Worm (Caenorhabditis elegans) whole organism, L4/young adult: ENCODE measurements around the gene R160.12.
"Not testable (repeated sequence)": the region's sequence is repeated elsewhere in the genome, so short reads cannot be mapped to it uniquely, and the experiment has no call there.

ENCODE experiments used
- W03F9.2 ChIP-seq: fragments of 150-350 bp; optimal IDR thresholded peaks from 2 replicates; lab custom pipeline; 2014; ENCODE audit warnings: missing biosample characterization, missing genetic modification characterization
- dao-5 ChIP-seq: sonication (generic microtip); optimal IDR thresholded peaks from 2 replicates; lab custom pipeline; 2016; ENCODE audit warnings: missing genotype, missing genetic modification characterization, moderate library complexity, missing compliant biosample characterization
- him-1 ChIP-seq: sonication (generic microtip); optimal IDR thresholded peaks from 2 replicates; lab custom pipeline; 2016; ENCODE audit warnings: missing genotype, missing genetic modification reagents, missing genetic modification characterization, missing compliant biosample characterization

R160.12 gene

DNA sequence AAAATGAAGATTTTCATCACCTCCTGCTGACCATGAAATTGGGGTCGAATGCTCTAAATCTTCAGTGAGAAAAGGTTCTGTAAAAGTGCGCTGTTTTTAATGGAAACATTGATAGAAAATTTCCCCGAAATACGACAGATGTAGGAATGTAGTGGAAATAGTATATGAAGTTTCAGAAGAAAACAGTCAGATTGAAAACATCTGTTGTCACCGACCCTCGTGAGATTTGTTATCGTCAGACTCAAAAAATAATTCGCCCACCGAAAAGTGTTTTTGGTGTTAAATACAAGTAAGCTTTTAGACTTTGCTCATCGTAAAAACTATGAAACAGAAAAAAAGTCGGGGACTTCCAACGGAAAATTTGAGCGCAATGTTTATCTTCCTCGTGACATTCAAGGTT lies 12.7 kb downstream of the R160.12 start, which contains the start of gene F14H12.8:
TSS of gene F14H12.8 (minus strand) at position 101 of the 400 bp plus-strand sequence.
- no peak for TF ChIP-seq dao-5 (tag; lab: Kevin White, UChicago)
- no peak for TF ChIP-seq him-1 (tag; lab: Kevin White, UChicago)
- TF ChIP-seq W03F9.2 (tag; lab: Kevin White, UChicago), result no peak

DNA sequence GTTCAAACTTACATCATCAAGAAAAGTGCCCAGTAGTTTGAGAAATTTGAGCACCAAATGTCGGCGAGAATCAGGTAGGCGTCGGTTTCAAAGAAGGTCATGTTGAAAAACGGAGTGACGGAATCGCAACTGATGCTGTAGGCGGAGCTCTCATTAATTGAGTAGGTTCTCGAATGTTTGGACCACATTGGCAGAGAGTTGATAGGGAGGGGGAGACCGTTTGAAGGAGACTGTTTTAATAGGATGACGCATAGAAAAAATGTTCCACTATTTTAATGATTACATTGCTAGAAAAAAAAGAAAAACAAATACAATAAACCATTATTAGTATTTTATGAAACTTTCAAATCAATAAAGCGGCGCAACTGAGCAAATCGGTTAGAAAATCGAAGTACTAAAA lies 14.4 kb downstream of the R160.12 start, which contains the start of gene F14H12.17:
TSS of gene F14H12.17 (minus strand) at position 101 of the 400 bp plus-strand sequence.
- TF ChIP-seq W03F9.2 (tag; lab: Kevin White, UChicago) (no peak), dao-5 (tag; lab: Kevin White, UChicago) (no peak), him-1 (tag; lab: Kevin White, UChicago) (no peak)

- no peak for TF ChIP-seq W03F9.2 (tag; lab: Kevin White, UChicago)
- TF ChIP-seq dao-5 (tag; lab: Kevin White, UChicago), result no peak
Observed at ce11 chrX:4362522-4362921, 15.1 kb downstream of the R160.12 start, which contains the start of gene F14H12.7. TSS of gene F14H12.7 (minus strand) at chrX:4362622.

- TF ChIP-seq W03F9.2 (tag; lab: Kevin White, UChicago) (no peak), him-1 (tag; lab: Kevin White, UChicago) (no peak), dao-5 (tag; lab: Kevin White, UChicago) (no peak)
Observed at ce11 chrX:4359030-4359429, 18.6 kb downstream of the R160.12 start.

ce11 chrX:4357467-4357866 lies 20.1 kb downstream of the R160.12 start, which contains the start of gene F14H12.6:
TSS of gene F14H12.6 (minus strand) at chrX:4357567.
- TF ChIP-seq W03F9.2 (tag; lab: Kevin White, UChicago), result no peak
- no peak for TF ChIP-seq dao-5 (tag; lab: Kevin White, UChicago)

DNA sequence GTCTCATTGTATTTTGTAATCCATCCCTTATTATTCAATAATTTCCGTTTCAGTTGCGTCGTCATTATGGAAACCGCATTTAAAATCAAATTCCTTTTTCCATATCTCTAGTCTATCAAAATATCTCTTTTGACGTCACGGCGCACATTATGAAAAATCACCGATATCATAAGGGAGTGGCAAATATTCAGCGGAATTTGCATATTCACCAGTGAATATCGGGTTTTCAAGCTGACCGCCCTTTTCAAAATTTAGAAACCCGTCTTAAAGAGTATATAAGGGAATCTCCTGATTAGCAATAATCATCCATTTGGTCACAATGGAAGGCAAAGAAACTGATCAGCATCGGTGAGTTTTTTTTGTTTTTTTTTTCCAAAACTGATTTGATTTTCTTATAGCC lies 24.3 kb downstream of the R160.12 start, which contains the start of gene col-165:
TSS of gene col-165 (plus strand) at position 301 of the 400 bp plus-strand sequence.
- no peak for TF ChIP-seq dao-5 (tag; lab: Kevin White, UChicago)
- no peak for TF ChIP-seq him-1 (tag; lab: Kevin White, UChicago)
- no peak for TF ChIP-seq W03F9.2 (tag; lab: Kevin White, UChicago)

ce11 chrX:4350198-4350597 lies 27.4 kb downstream of the R160.12 start, which contains the start of gene F14H12.2:
TSS of gene F14H12.2 (plus strand) at chrX:4350498.
- TF ChIP-seq W03F9.2 (tag; lab: Kevin White, UChicago) (no peak), dao-5 (tag; lab: Kevin White, UChicago) (no peak), him-1 (tag; lab: Kevin White, UChicago) (no peak)

DNA sequence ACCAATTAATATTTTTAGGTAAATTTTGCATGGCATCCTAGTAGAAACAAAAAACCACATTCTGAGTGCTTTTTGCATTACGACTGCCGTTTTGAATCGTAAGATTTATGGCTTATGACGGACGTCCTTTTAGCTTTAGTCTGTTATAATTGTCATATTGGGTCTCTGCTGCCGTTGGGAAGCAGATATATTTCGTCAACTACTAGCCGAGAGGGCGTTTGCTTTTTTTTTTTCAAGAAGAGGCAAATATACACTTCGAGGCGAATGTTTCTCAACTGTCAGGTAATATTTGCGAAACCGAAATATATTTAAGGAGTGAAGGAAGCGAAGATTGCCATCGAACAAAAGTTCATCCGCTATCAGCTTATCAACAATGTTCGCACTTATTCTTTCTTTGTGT lies 33.7 kb downstream of the R160.12 start, which contains the start of gene F14H12.3:
TSS of gene F14H12.3 (plus strand) at position 301 of the 400 bp plus-strand sequence.
- TF ChIP-seq W03F9.2 (tag; lab: Kevin White, UChicago) (no peak), dao-5 (tag; lab: Kevin White, UChicago) (no peak), him-1 (tag; lab: Kevin White, UChicago) (no peak)

ce11 chrX:4342730-4343129 lies 34.9 kb downstream of the R160.12 start:
- TF ChIP-seq dao-5 (tag; lab: Kevin White, UChicago), result no peak
- no peak for TF ChIP-seq W03F9.2 (tag; lab: Kevin White, UChicago)

- not testable (repeated sequence) for TF ChIP-seq dao-5, him-1, W03F9.2 (tag; lab: Kevin White, UChicago)
Observed at ce11 chrX:4339332-4339731, 38.3 kb downstream of the R160.12 start, which contains the start of gene cst-1. TSS of gene cst-1 (plus strand) at chrX:4339632.

DNA sequence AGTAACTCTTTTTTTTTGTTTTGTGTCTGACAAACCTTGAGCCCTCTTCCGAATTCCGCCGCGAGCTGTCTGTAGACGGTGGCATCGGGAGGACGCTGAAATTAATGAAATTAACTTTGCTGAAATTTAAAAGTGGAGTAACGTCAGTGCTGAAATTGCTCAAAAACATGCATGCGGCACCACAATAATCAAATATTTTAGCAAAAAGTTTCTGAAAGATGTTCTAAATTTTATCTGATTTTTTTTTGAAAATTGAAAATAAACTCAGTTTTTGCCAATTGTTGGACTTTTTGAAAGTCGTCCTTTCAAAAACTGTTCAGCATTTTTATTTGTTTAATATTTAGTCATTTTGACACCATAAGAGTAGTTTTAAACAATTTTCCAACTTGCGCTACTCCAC lies 41.6 kb downstream of the R160.12 start, which contains the start of gene cst-2:
TSS of gene cst-2 (minus strand) at position 101 of the 400 bp plus-strand sequence.
- TF ChIP-seq W03F9.2, dao-5, him-1 (tag; lab: Kevin White, UChicago): not testable (repeated sequence)

DNA sequence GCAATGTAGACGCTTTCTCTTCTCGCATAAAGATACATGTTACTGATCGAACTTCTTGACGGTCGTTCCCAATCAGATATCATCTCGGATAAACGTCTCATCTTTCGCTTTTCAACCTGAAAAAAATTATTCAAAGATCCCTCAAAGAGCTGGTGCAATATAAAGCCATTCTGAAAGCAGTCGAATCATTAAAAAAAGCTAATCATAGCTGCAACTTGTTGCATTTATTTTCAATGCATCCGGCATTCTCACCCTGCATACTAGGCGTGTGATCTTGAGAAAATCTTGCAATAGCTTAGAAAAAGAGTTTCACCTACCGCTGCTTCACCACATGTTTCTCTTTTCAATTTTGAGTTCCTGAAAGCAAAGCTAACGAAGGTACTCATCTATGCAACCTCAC lies 45.3 kb downstream of the R160.12 start, which contains the start of gene C24A8.6:
TSS of gene C24A8.6 (minus strand) at position 101 of the 400 bp plus-strand sequence.
- not testable (repeated sequence) for TF ChIP-seq W03F9.2, him-1, dao-5 (tag; lab: Kevin White, UChicago)

DNA sequence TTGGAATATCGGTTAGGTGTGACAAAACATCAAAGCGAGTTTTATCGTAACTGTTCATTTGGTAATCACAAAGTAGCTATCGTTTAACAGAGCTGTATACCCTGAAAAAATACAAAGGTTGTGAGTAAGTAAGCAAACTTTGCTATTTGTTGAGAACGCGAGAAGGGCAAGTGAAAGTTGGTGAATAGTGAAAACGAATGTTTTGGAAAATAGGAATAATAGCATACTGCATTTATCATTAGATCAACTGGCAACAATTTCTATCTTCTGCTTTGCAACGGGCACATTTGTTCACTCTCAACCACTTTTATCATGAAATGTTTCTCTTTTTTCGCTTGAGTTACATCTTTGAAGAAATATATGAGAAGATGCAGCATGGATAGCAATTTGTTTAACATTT lies 48.8 kb downstream of the R160.12 start, which contains the start of gene C24A8.5:
TSS of gene C24A8.5 (minus strand) at position 101 of the 400 bp plus-strand sequence.
- TF ChIP-seq dao-5 (tag; lab: Kevin White, UChicago), result no peak
- no peak for TF ChIP-seq W03F9.2 (tag; lab: Kevin White, UChicago)
- no peak for TF ChIP-seq him-1 (tag; lab: Kevin White, UChicago)
